Worm (Caenorhabditis elegans): ENCODE measurements around the gene Y48G9A.6.

ce11 chrIII:2100842-2101241 lies 16.8 kb upstream of the Y48G9A.6 start:
- TF ChIP-seq elt-3 (tag; optimal IDR thresholded peaks at IDR 0.05), result no peak
- TF ChIP-seq unc-39 (tag; optimal IDR thresholded peaks at IDR 0.05), result no peak
- peak; percentile 75 for TF ChIP-seq pha-4 (tag; optimal IDR thresholded peaks at IDR 0.05)
- peak; percentile 65 for TF ChIP-seq ceh-82 (tag; optimal IDR thresholded peaks at IDR 0.05)
- peak; percentile 54 for TF ChIP-seq elt-2 (tag; optimal IDR thresholded peaks at IDR 0.05)
- TF ChIP-seq nhr-25 (tag; optimal IDR thresholded peaks at IDR 0.05), result no peak
- peak; percentile 98 for TF ChIP-seq nfya-1 (tag; optimal IDR thresholded peaks at IDR 0.05; ENCODE audit: insufficient read depth)
- TF ChIP-seq nhr-28 (tag; optimal IDR thresholded peaks at IDR 0.05), result no peak
- no peak for TF ChIP-seq elt-1 (tag; optimal IDR thresholded peaks at IDR 0.05)
- no peak for TF ChIP-seq mdl-1 (tag; optimal IDR thresholded peaks at IDR 0.05)
- TF ChIP-seq nhr-76 (tag; optimal IDR thresholded peaks at IDR 0.05), result no peak
- no peak for TF ChIP-seq mml-1 (tag; optimal IDR thresholded peaks at IDR 0.05)
- peak; percentile 56 for TF ChIP-seq lin-15B (tag; optimal IDR thresholded peaks at IDR 0.05)
- TF ChIP-seq daf-12 (tag; optimal IDR thresholded peaks at IDR 0.05), result no peak

All from whole organism, L3 larva.